Fruit fly (Drosophila melanogaster) whole organism, embryonic: ENCODE results near the gene Atac2.

Experiments
- Antp ChIP-seq: fragments of 200-800 bp; sonication (Bioruptor generic); optimal IDR thresholded peaks from 3 replicates; lab custom pipeline; 2016; ENCODE audit warnings: missing biosample characterization, missing genetic modification characterization
- Asciz ChIP-seq: fragments of 200-800 bp; sonication (Bioruptor generic); optimal IDR thresholded peaks from 2 replicates; lab custom pipeline; 2017; ENCODE audit warnings: missing biosample characterization, mild to moderate bottlenecking, missing genetic modification characterization, missing genetic modification reagents
- B-H2 ChIP-seq: fragments of 200-800 bp; sonication (Bioruptor generic); optimal IDR thresholded peaks from 2 replicates; lab custom pipeline; 2018; ENCODE audit warnings: missing biosample characterization, mild to moderate bottlenecking, missing genetic modification characterization
- BEAF-32 ChIP-seq: fragments of 200-800 bp; sonication (Bioruptor generic); optimal IDR thresholded peaks from 3 replicates; lab custom pipeline; 2017; ENCODE audit warnings: missing biosample characterization, missing genetic modification characterization, mild to moderate bottlenecking, moderate library complexity, missing genetic modification reagents
- Bdp1 ChIP-seq: fragments of 200-800 bp; sonication (Bioruptor generic); optimal IDR thresholded peaks from 3 replicates; lab custom pipeline; 2016; ENCODE audit warnings: missing biosample characterization, missing genetic modification characterization
- CG10147 ChIP-seq: fragments of 200-800 bp; sonication (Bioruptor generic); optimal IDR thresholded peaks from 2 replicates; lab custom pipeline; 2019; ENCODE audit warnings: missing biosample characterization, mild to moderate bottlenecking, missing genetic modification characterization, moderate library complexity
- CG10565 ChIP-seq: fragments of 200-800 bp; sonication (Bioruptor generic); optimal IDR thresholded peaks from 3 replicates; lab custom pipeline; 2016; ENCODE audit warnings: missing biosample characterization, mild to moderate bottlenecking, missing genetic modification characterization
- CG11456 ChIP-seq: fragments of 200-800 bp; sonication (Bioruptor generic); IDR thresholded peaks from 3 replicates; pipeline ENCODE4 v1.3.6; 2022; ENCODE audit warnings: missing biosample characterization, missing genetic modification characterization
- CG11504 ChIP-seq: fragments of 200-800 bp; sonication (Bioruptor generic); optimal IDR thresholded peaks from 3 replicates; lab custom pipeline; 2019; ENCODE audit warnings: missing biosample characterization, mild to moderate bottlenecking, missing genetic modification characterization, moderate library complexity
- CG12071 ChIP-seq: fragments of 200-800 bp; sonication (Bioruptor generic); optimal IDR thresholded peaks from 3 replicates; lab custom pipeline; 2018; ENCODE audit warnings: missing biosample characterization, mild to moderate bottlenecking, missing genetic modification characterization
- CG12104 ChIP-seq: fragments of 200-800 bp; sonication (Bioruptor generic); optimal IDR thresholded peaks from 3 replicates; lab custom pipeline; 2016; ENCODE audit warnings: missing biosample characterization, missing genetic modification characterization
- CG13624 ChIP-seq: fragments of 200-800 bp; sonication (Bioruptor generic); optimal IDR thresholded peaks from 2 replicates; lab custom pipeline; 2016; ENCODE audit warnings: missing biosample characterization, missing genetic modification characterization
- CG14860 ChIP-seq: fragments of 200-800 bp; sonication (Bioruptor generic); IDR thresholded peaks from 3 replicates; pipeline ENCODE4 v1.3.6; 2022; ENCODE audit warnings: missing biosample characterization, missing genetic modification characterization; ENCODE audit not compliant: partially characterized antibody
- CG1602 ChIP-seq: fragments of 200-800 bp; sonication (Bioruptor generic); optimal IDR thresholded peaks from 3 replicates; lab custom pipeline; 2016; ENCODE audit warnings: missing biosample characterization, missing genetic modification characterization
- CG1603 ChIP-seq: fragments of 200-800 bp; sonication (Bioruptor generic); optimal IDR thresholded peaks from 2 replicates; lab custom pipeline; 2019; ENCODE audit warnings: missing biosample characterization, mild to moderate bottlenecking, missing genetic modification characterization, moderate library complexity
- CG17568 ChIP-seq: fragments of 200-800 bp; sonication (Bioruptor generic); optimal IDR thresholded peaks from 2 replicates; lab custom pipeline; 2018; ENCODE audit warnings: missing biosample characterization, mild to moderate bottlenecking, missing genetic modification characterization, moderate library complexity
- CG2116 ChIP-seq: fragments of 200-800 bp; sonication (Bioruptor generic); optimal IDR thresholded peaks from 3 replicates; lab custom pipeline; 2018; ENCODE audit warnings: missing biosample characterization, mild to moderate bottlenecking, missing genetic modification characterization
- CG2120 ChIP-seq: fragments of 200-800 bp; sonication (Bioruptor generic); optimal IDR thresholded peaks from 3 replicates; lab custom pipeline; 2016; ENCODE audit warnings: missing biosample characterization, missing genetic modification characterization
- CG32532 ChIP-seq: fragments of 200-800 bp; sonication (Bioruptor generic); IDR thresholded peaks from 2 replicates; pipeline ENCODE4 v1.3.6; 2022; ENCODE audit warnings: missing biosample characterization, missing genetic modification characterization
- CG3838 ChIP-seq: fragments of 200-800 bp; sonication (Bioruptor generic); optimal IDR thresholded peaks from 3 replicates; lab custom pipeline; 2016; ENCODE audit warnings: missing biosample characterization, missing genetic modification characterization
- CG3847 ChIP-seq: fragments of 200-800 bp; sonication (Bioruptor generic); IDR thresholded peaks from 2 replicates; pipeline ENCODE4 v1.3.6; 2022; ENCODE audit warnings: missing biosample characterization, missing genetic modification characterization
- CG4328 ChIP-seq: fragments of 200-800 bp; sonication (Bioruptor generic); optimal IDR thresholded peaks from 3 replicates; lab custom pipeline; 2017; ENCODE audit warnings: missing biosample characterization, missing genetic modification reagents, missing genetic modification characterization
- CG7556 ChIP-seq: fragments of 200-800 bp; sonication (Bioruptor generic); optimal IDR thresholded peaks from 2 replicates; lab custom pipeline; 2017; ENCODE audit warnings: missing biosample characterization, mild to moderate bottlenecking, missing genetic modification characterization
- CG9215 ChIP-seq: fragments of 200-800 bp; sonication (Bioruptor generic); IDR thresholded peaks from 2 replicates; pipeline ENCODE4 v1.3.6; 2022; ENCODE audit warnings: missing biosample characterization, missing genetic modification characterization
- CHES-1-like ChIP-seq: fragments of 200-800 bp; sonication (Bioruptor generic); optimal IDR thresholded peaks from 2 replicates; lab custom pipeline; 2016; ENCODE audit warnings: missing biosample characterization, missing genetic modification characterization
- Camta ChIP-seq: fragments of 200-800 bp; sonication (Bioruptor generic); optimal IDR thresholded peaks from 2 replicates; lab custom pipeline; 2016; ENCODE audit warnings: missing biosample characterization, missing genetic modification characterization
- Fer3 ChIP-seq: fragments of 200-800 bp; sonication (Bioruptor generic); optimal IDR thresholded peaks from 2 replicates; lab custom pipeline; 2018; ENCODE audit warnings: missing biosample characterization, mild to moderate bottlenecking, missing genetic modification characterization, moderate library complexity
- Hsf ChIP-seq: fragments of 200-800 bp; sonication (Bioruptor generic); optimal IDR thresholded peaks from 3 replicates; lab custom pipeline; 2016; ENCODE audit warnings: missing biosample characterization, missing genetic modification characterization
- NFAT ChIP-seq: fragments of 200-800 bp; sonication (Bioruptor generic); IDR thresholded peaks from 2 replicates; pipeline ENCODE4 v1.3.6; 2022; ENCODE audit warnings: missing biosample characterization, missing genetic modification characterization
- NfI ChIP-seq: fragments of 200-800 bp; sonication (Bioruptor generic); optimal IDR thresholded peaks from 3 replicates; lab custom pipeline; 2018; ENCODE audit warnings: missing biosample characterization, mild to moderate bottlenecking, missing genetic modification characterization, moderate library complexity
- Spps ChIP-seq: fragments of 200-800 bp; sonication (Bioruptor generic); optimal IDR thresholded peaks from 2 replicates; lab custom pipeline; 2018; ENCODE audit warnings: missing biosample characterization, mild to moderate bottlenecking, missing genetic modification characterization
- Sry-δ ChIP-seq: fragments of 200-800 bp; sonication (Bioruptor generic); optimal IDR thresholded peaks from 2 replicates; lab custom pipeline; 2016; ENCODE audit warnings: missing biosample characterization, missing genetic modification characterization
- Trl ChIP-seq, 3 experiments: fragments of >200 bp in 2 of 3; fragments of 200-800 bp in 1 of 3; sonication (Bioruptor generic) in 1 of 3; optimal IDR thresholded peaks; 2 replicates in 1 of 3; 3 replicates in 2 of 3; lab custom pipeline; 2016 to 2017; ENCODE audit warnings: missing biosample characterization in 1 of 3, missing genetic modification characterization in 1 of 3
- bab2 ChIP-seq: fragments of 200-800 bp; sonication (Bioruptor generic); optimal IDR thresholded peaks from 2 replicates; lab custom pipeline; 2016; ENCODE audit warnings: missing biosample characterization, missing genetic modification characterization
- ci ChIP-seq: fragments of 200-800 bp; sonication (Bioruptor generic); IDR thresholded peaks from 3 replicates; pipeline ENCODE4 v1.3.6; 2022; ENCODE audit warnings: missing biosample characterization, missing genetic modification characterization
- corto ChIP-seq: fragments of 200-800 bp; sonication (Bioruptor generic); optimal IDR thresholded peaks from 2 replicates; lab custom pipeline; 2016; ENCODE audit warnings: missing biosample characterization, mild to moderate bottlenecking, missing genetic modification characterization, moderate library complexity
- da ChIP-seq: fragments of 200-800 bp; sonication (Bioruptor generic); optimal IDR thresholded peaks from 2 replicates; lab custom pipeline; 2016; ENCODE audit warnings: missing biosample characterization, missing genetic modification characterization
- emc ChIP-seq: fragments of 200-800 bp; sonication (Bioruptor generic); optimal IDR thresholded peaks from 2 replicates; lab custom pipeline; 2016; ENCODE audit warnings: missing biosample characterization, missing genetic modification characterization
- ems ChIP-seq: fragments of 200-800 bp; sonication (Bioruptor generic); optimal IDR thresholded peaks from 3 replicates; lab custom pipeline; 2016; ENCODE audit warnings: missing biosample characterization, missing genetic modification characterization
- en ChIP-seq: fragments of 200-800 bp; sonication (Bioruptor generic); optimal IDR thresholded peaks from 2 replicates; lab custom pipeline; 2016; ENCODE audit warnings: missing biosample characterization, missing genetic modification characterization
- fu2 ChIP-seq: fragments of 200-800 bp; sonication (Bioruptor generic); optimal IDR thresholded peaks from 2 replicates; lab custom pipeline; 2016; ENCODE audit warnings: missing biosample characterization, missing genetic modification characterization
- insv ChIP-seq, 2 experiments: fragments of 200-800 bp; sonication (Bioruptor generic); optimal IDR thresholded peaks; 3 replicates each; lab custom pipeline; 2016 to 2018; ENCODE audit warnings: missing biosample characterization in 2 of 2, missing genetic modification characterization in 2 of 2
- ken ChIP-seq: fragments of 200-800 bp; sonication (Bioruptor generic); IDR thresholded peaks from 3 replicates; pipeline ENCODE4 v1.3.6; 2022; ENCODE audit warnings: missing biosample characterization, missing genetic modification characterization
- maf-S ChIP-seq: fragments of 200-800 bp; sonication (Bioruptor generic); optimal IDR thresholded peaks from 2 replicates; lab custom pipeline; 2016; ENCODE audit warnings: missing biosample characterization, missing genetic modification characterization
- nau ChIP-seq: fragments of 200-800 bp; sonication (Bioruptor generic); optimal IDR thresholded peaks from 3 replicates; lab custom pipeline; 2017; ENCODE audit warnings: missing biosample characterization, mild to moderate bottlenecking, missing genetic modification characterization, missing genetic modification reagents
- org-1 ChIP-seq: fragments of 200-800 bp; sonication (Bioruptor generic); optimal IDR thresholded peaks from 2 replicates; lab custom pipeline; 2017; ENCODE audit warnings: missing biosample characterization, missing genetic modification characterization
- pho ChIP-seq: fragments of 200-800 bp; sonication (Bioruptor generic); optimal IDR thresholded peaks from 2 replicates; lab custom pipeline; 2016; ENCODE audit warnings: missing biosample characterization, missing genetic modification characterization
- pnt ChIP-seq: fragments of 200-800 bp; sonication (Bioruptor generic); optimal IDR thresholded peaks from 3 replicates; lab custom pipeline; 2016; ENCODE audit warnings: missing biosample characterization, missing genetic modification characterization
- seq ChIP-seq: fragments of 200-800 bp; sonication (Bioruptor generic); IDR thresholded peaks from 2 replicates; pipeline ENCODE4 v1.3.6; 2022; ENCODE audit warnings: missing biosample characterization, missing genetic modification characterization
- trh ChIP-seq: fragments of 200-800 bp; sonication (Bioruptor generic); optimal IDR thresholded peaks from 2 replicates; lab custom pipeline; 2016; ENCODE audit warnings: missing biosample characterization, missing genetic modification characterization
- tx ChIP-seq: fragments of 200-800 bp; sonication (Bioruptor generic); optimal IDR thresholded peaks from 2 replicates; lab custom pipeline; 2016; ENCODE audit warnings: missing biosample characterization, missing genetic modification characterization

The Atac2 gene

DNA sequence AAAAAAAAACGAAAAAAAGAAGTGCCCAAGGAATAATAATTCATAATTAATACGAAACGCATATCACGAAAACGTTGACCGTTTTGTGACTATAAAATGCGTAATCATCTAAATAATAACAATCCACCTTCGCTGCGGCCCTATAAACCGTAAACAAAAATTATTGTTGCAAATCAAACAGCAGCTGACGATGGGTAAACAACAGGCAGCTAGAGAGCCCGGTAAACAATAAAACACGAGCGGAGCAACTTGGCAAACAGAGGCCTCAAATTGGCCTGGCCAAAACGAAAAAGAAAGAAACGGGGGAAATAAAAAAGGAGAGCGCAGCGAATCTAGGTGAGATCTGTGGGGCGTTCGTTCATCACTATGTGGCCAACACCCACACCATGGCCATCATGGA is 44.5 kb downstream of the Atac2 start (continued):
- TF ChIP-seq CG4328 (no peak), CG3847 (GFP tag; lab: Robert Waterston, UW) (0 out of 2 replicates have a peak, but pooled peaks have one; percentile 11), pnt (GFP tag; lab: Kevin White, UChicago) (peak; percentile 4), Asciz (GFP tag; lab: Kevin White, UChicago) (peak; percentile 21), CG10147 (peak; percentile 15), Bdp1 (GFP tag; lab: Kevin White, UChicago) (peak; percentile 8), nau (GFP tag; lab: Kevin White, UChicago) (peak; percentile 45), CG32532 (no peak), CG13624 (GFP tag; lab: Kevin White, UChicago) (peak; percentile 42), ci (GFP tag; lab: Robert Waterston, UW) (peak; percentile 48; the same call in 1 of the 3 replicates), CG17568 (peak; percentile 68), Fer3 (tag; lab: Kevin White, UChicago) (peak; percentile 41), fu2 (peak; percentile 12), CG12104 (GFP tag; lab: Kevin White, UChicago) (no peak), CG14860 (GFP tag; lab: Robert Waterston, UW) (no peak), insv (GFP tag; optimal IDR thresholded peaks at IDR 0.05; lab: Kevin White, UChicago) (no peak), CG11504 (tag; lab: Kevin White, UChicago) (peak; percentile 5), CHES-1-like (GFP tag; lab: Kevin White, UChicago) (peak; percentile 73), Spps (no peak), bab2 (peak; percentile 61), seq (peak; percentile 48; the same call in 1 of the 2 replicates), CG2120 (GFP tag; lab: Kevin White, UChicago) (peak; percentile 74), CG2116 (GFP tag; lab: Kevin White, UChicago) (peak; percentile 27), tx (peak; percentile 8), ken (GFP tag; lab: Robert Waterston, UW) (0 out of 3 replicates have a peak, but pooled peaks have one; percentile 24), ems (GFP tag; lab: Kevin White, UChicago) (peak; percentile 20), maf-S (peak; percentile 49), CG12071 (GFP tag; lab: Kevin White, UChicago) (peak; percentile 62), Antp (GFP tag; lab: Kevin White, UChicago) (peak; percentile 10), CG11456 (GFP tag; lab: Robert Waterston, UW) (peak; percentile 64; the same call in 1 of the 3 replicates), CG7556 (peak; percentile 17), B-H2 (GFP tag; lab: Kevin White, UChicago) (peak; percentile 48), Trl (optimal IDR thresholded peaks at IDR 0.05; lab: Kevin White, UChicago) (no peak), Trl (GFP tag; optimal IDR thresholded peaks at IDR 0.05; lab: Kevin White, UChicago) (peak; percentile 62), NfI (GFP tag; lab: Kevin White, UChicago) (peak; percentile 28), da (GFP tag; lab: Kevin White, UChicago) (peak; percentile 55), en (no peak), CG10565 (GFP tag; lab: Kevin White, UChicago) (no peak), Sry-δ (GFP tag; lab: Kevin White, UChicago) (no peak), org-1 (GFP tag; lab: Kevin White, UChicago) (peak; percentile 55), CG9215 (GFP tag; lab: Robert Waterston, UW) (no peak), BEAF-32 (GFP tag; lab: Kevin White, UChicago) (no peak), NFAT (peak; percentile 32; the same call in 1 of the 2 replicates), CG1602 (no peak), emc (GFP tag; lab: Kevin White, UChicago) (peak; percentile 34), trh (peak; percentile 23), corto (no peak), Hsf (GFP tag; lab: Kevin White, UChicago) (peak; percentile 3), Camta (GFP tag; lab: Kevin White, UChicago) (peak; percentile 31), pho (GFP tag; lab: Kevin White, UChicago) (peak; percentile 61), CG1603 (tag; lab: Kevin White, UChicago) (peak; percentile 5), CG3838 (GFP tag; lab: Kevin White, UChicago) (no peak)
